Worm (Caenorhabditis elegans) whole organism, young adult: ENCODE data around the gene gldi-2.
A peak's percentile ranks its signal among the peaks of the same experiment; 100 is the strongest.

ENCODE experiments used
- B0019.2 ChIP-seq: fragments of 200-800 bp; sonication (Bioruptor generic); conservative IDR thresholded peaks from 2 replicates; pipeline ENCODE4 v1.3.6; 2022; ENCODE audit warnings: missing genetic modification reagents, missing genetic modification characterization, missing compliant biosample characterization
- B0035.1 ChIP-seq: sonication (generic microtip); optimal IDR thresholded peaks from 2 replicates; lab custom pipeline; 2016; ENCODE audit warnings: missing genetic modification characterization, mild to moderate bottlenecking, missing compliant biosample characterization, missing genotype, missing genetic modification reagents
- B0261.1 ChIP-seq: sonication (generic microtip); optimal IDR thresholded peaks from 2 replicates; lab custom pipeline; 2016; ENCODE audit warnings: mild to moderate bottlenecking, missing genetic modification characterization, moderate library complexity, missing compliant biosample characterization
- C17E4.6 ChIP-seq: fragments of 200-800 bp; sonication (Bioruptor generic); IDR thresholded peaks from 2 replicates; pipeline ENCODE4 v1.3.6; 2022; ENCODE audit warnings: missing genetic modification reagents, missing genetic modification characterization, missing compliant biosample characterization
- F10E7.11 ChIP-seq: sonication (generic microtip); optimal IDR thresholded peaks from 2 replicates; lab custom pipeline; 2017; ENCODE audit warnings: mild to moderate bottlenecking, missing genetic modification characterization, moderate library complexity, missing compliant biosample characterization
- F39B2.1 ChIP-seq: fragments of 200-800 bp; sonication (Bioruptor generic); IDR thresholded peaks from 2 replicates; pipeline ENCODE4 v1.3.6; 2022; ENCODE audit warnings: missing genetic modification reagents, missing genetic modification characterization, missing compliant biosample characterization
- F49E8.2 ChIP-seq: sonication (generic microtip); optimal IDR thresholded peaks from 3 replicates; lab custom pipeline; 2017; ENCODE audit warnings: missing genetic modification characterization, mild to moderate bottlenecking, missing compliant biosample characterization, antibody characterized with exemption, moderate library complexity; ENCODE audit not compliant: insufficient read depth
- K12H6.12 ChIP-seq: fragments of 200-800 bp; sonication (Bioruptor generic); optimal IDR thresholded peaks from 2 replicates; lab custom pipeline; 2018; ENCODE audit warnings: mild to moderate bottlenecking, missing genetic modification characterization, missing compliant biosample characterization
- T26A5.8 ChIP-seq: sonication (generic microtip); optimal IDR thresholded peaks from 2 replicates; lab custom pipeline; 2016; ENCODE audit warnings: missing genetic modification characterization, missing compliant biosample characterization
- Y56A3A.18 ChIP-seq: fragments of 200-800 bp; sonication (Bioruptor generic); IDR thresholded peaks from 2 replicates; pipeline ENCODE4 v1.3.6; 2022; ENCODE audit warnings: missing genetic modification reagents, missing genetic modification characterization, missing compliant biosample characterization
- akir-1 ChIP-seq: fragments of 200-800 bp; sonication (Bioruptor generic); optimal IDR thresholded peaks from 2 replicates; lab custom pipeline; 2018; ENCODE audit warnings: mild to moderate bottlenecking, missing genetic modification characterization, moderate library complexity, missing compliant biosample characterization
- aptf-3 ChIP-seq: fragments of 200-800 bp; sonication (Bioruptor generic); IDR thresholded peaks from 2 replicates; pipeline ENCODE4 v1.3.6; 2022; ENCODE audit warnings: missing genetic modification characterization, missing compliant biosample characterization
- atf-7 ChIP-seq: sonication (generic microtip); optimal IDR thresholded peaks from 2 replicates; lab custom pipeline; 2017; ENCODE audit warnings: mild to moderate bottlenecking, missing genetic modification characterization, missing compliant biosample characterization
- ccch-3 ChIP-seq: fragments of 200-800 bp; sonication (Bioruptor generic); optimal IDR thresholded peaks from 2 replicates; lab custom pipeline; 2018; ENCODE audit warnings: mild to moderate bottlenecking, missing genetic modification characterization, missing compliant biosample characterization
- cebp-1 ChIP-seq, 2 experiments: fragments of 200-800 bp in 1 of 2; sonication (Bioruptor generic) in 1 of 2; sonication (generic microtip) in 1 of 2; IDR thresholded peaks in 1 of 2; optimal IDR thresholded peaks in 1 of 2; 2 replicates each; pipeline versions ENCODE4 v1.3.6 to Lab custom; 2017 to 2022; ENCODE audit warnings: missing compliant biosample characterization in 2 of 2, missing genetic modification characterization in 2 of 2, mild to moderate bottlenecking in 1 of 2, missing genetic modification reagents in 1 of 2, moderate library complexity in 1 of 2
- ceh-91 ChIP-seq: fragments of 200-800 bp; sonication (Bioruptor generic); IDR thresholded peaks from 2 replicates; pipeline ENCODE4 v1.3.6; 2022; ENCODE audit warnings: missing genetic modification reagents, missing genetic modification characterization, missing compliant biosample characterization
- chd-7 ChIP-seq: sonication (generic microtip); optimal IDR thresholded peaks from 2 replicates; lab custom pipeline; 2016; ENCODE audit warnings: mild to moderate bottlenecking, missing genetic modification characterization, moderate library complexity, missing compliant biosample characterization
- dox-1 ChIP-seq: fragments of 200-800 bp; sonication (Bioruptor generic); IDR thresholded peaks from 2 replicates; pipeline ENCODE4 v1.3.6; 2022; ENCODE audit warnings: missing genetic modification reagents, missing genetic modification characterization, missing compliant biosample characterization
- egrh-3 ChIP-seq: fragments of 200-800 bp; sonication (Bioruptor generic); IDR thresholded peaks from 2 replicates; pipeline ENCODE4 v1.3.6; 2022; ENCODE audit warnings: missing genetic modification reagents, missing genetic modification characterization, missing compliant biosample characterization
- ets-4 ChIP-seq: fragments of 200-800 bp; sonication (Bioruptor generic); optimal IDR thresholded peaks from 2 replicates; lab custom pipeline; 2018; ENCODE audit warnings: mild to moderate bottlenecking, missing genetic modification characterization, missing compliant biosample characterization
- fkh-3 ChIP-seq: sonication (generic microtip); optimal IDR thresholded peaks from 2 replicates; lab custom pipeline; 2016; ENCODE audit warnings: mild to moderate bottlenecking, missing genetic modification characterization, missing compliant biosample characterization
- gei-17 ChIP-seq: fragments of 200-800 bp; sonication (Bioruptor generic); optimal IDR thresholded peaks from 2 replicates; lab custom pipeline; 2018; ENCODE audit warnings: mild to moderate bottlenecking, missing genetic modification characterization, missing compliant biosample characterization
- him-1 ChIP-seq: sonication (generic microtip); optimal IDR thresholded peaks from 2 replicates; lab custom pipeline; 2016; ENCODE audit warnings: missing genotype, missing genetic modification reagents, missing genetic modification characterization, missing compliant biosample characterization
- hmg-1.2 ChIP-seq: fragments of 200-800 bp; sonication (Bioruptor generic); IDR thresholded peaks from 2 replicates; pipeline ENCODE4 v1.3.6; 2022; ENCODE audit warnings: missing genetic modification reagents, missing genetic modification characterization, missing compliant biosample characterization
- hrde-1 ChIP-seq: sonication (generic microtip); optimal IDR thresholded peaks from 2 replicates; lab custom pipeline; 2016; ENCODE audit warnings: missing genetic modification characterization, mild to moderate bottlenecking, missing compliant biosample characterization, moderate library complexity, missing genotype, missing genetic modification reagents, borderline replicate concordance
- lag-1 ChIP-seq: fragments of 200-800 bp; sonication (Bioruptor generic); IDR thresholded peaks from 2 replicates; pipeline ENCODE4 v1.3.6; 2022; ENCODE audit warnings: missing genetic modification reagents, missing genetic modification characterization, missing compliant biosample characterization
- lsy-27 ChIP-seq: sonication (generic microtip); optimal IDR thresholded peaks from 2 replicates; lab custom pipeline; 2017; ENCODE audit warnings: missing genetic modification characterization, mild to moderate bottlenecking, missing compliant biosample characterization, antibody characterized with exemption, missing genotype, borderline replicate concordance; ENCODE audit not compliant: insufficient read depth
- madf-3 ChIP-seq: fragments of 200-800 bp; sonication (Bioruptor generic); IDR thresholded peaks from 2 replicates; pipeline ENCODE4 v1.3.6; 2022; ENCODE audit warnings: missing genetic modification reagents, missing genetic modification characterization, missing compliant biosample characterization
- madf-8 ChIP-seq: fragments of 200-800 bp; sonication (Bioruptor generic); conservative IDR thresholded peaks from 2 replicates; pipeline ENCODE4 v1.3.6; 2022; ENCODE audit warnings: missing genetic modification reagents, missing genetic modification characterization, missing compliant biosample characterization
- pha-4 ChIP-seq: fragments of 150-350 bp; sonication (generic microtip); optimal IDR thresholded peaks from 2 replicates; lab custom pipeline; 2014; ENCODE audit warnings: missing biosample characterization, missing genetic modification reagents, missing genetic modification characterization
- rec-8 ChIP-seq, 2 experiments: sonication (generic microtip); optimal IDR thresholded peaks; 2 replicates each; lab custom pipeline; 2016; ENCODE audit warnings: mild to moderate bottlenecking in 2 of 2, missing genetic modification characterization in 2 of 2, missing genetic modification reagents in 2 of 2, missing genotype in 2 of 2, missing biosample characterization in 1 of 2, missing compliant biosample characterization in 1 of 2, moderate library complexity in 1 of 2
- rpc-1 ChIP-seq, 2 experiments: fragments of 150-350 bp in 1 of 2; sonication (generic microtip) in 1 of 2; optimal IDR thresholded peaks; 2 replicates each; lab custom pipeline; 2014 to 2018; ENCODE audit warnings: missing biosample characterization in 1 of 2, missing genetic modification characterization in 1 of 2, missing genetic modification reagents in 1 of 2, missing genotype in 1 of 2
- sdz-38 ChIP-seq: sonication (generic microtip); optimal IDR thresholded peaks from 2 replicates; lab custom pipeline; 2016; ENCODE audit warnings: missing genotype, missing genetic modification characterization, missing compliant biosample characterization
- snpc-1.1 ChIP-seq: sonication (generic microtip); optimal IDR thresholded peaks from 2 replicates; lab custom pipeline; 2017; ENCODE audit warnings: missing genetic modification characterization, mild to moderate bottlenecking, missing compliant biosample characterization, antibody characterized with exemption, moderate library complexity, missing genotype, missing genetic modification reagents; ENCODE audit not compliant: insufficient read depth
- snpc-3.4 ChIP-seq: sonication (generic microtip); optimal IDR thresholded peaks from 2 replicates; lab custom pipeline; 2017; ENCODE audit warnings: missing genetic modification characterization, mild to moderate bottlenecking, missing compliant biosample characterization, antibody characterized with exemption, moderate library complexity, missing genotype, missing genetic modification reagents
- snpc-4 ChIP-seq, 5 experiments: fragments of 150-350 bp in 1 of 5; sonication (generic microtip) in 4 of 5; optimal IDR thresholded peaks; 2 replicates each; lab custom pipeline; 2014 to 2018; ENCODE audit warnings: missing genetic modification characterization in 5 of 5, missing biosample characterization in 3 of 5, antibody characterized with exemption in 2 of 5, mild to moderate bottlenecking in 2 of 5, missing compliant biosample characterization in 2 of 5, missing genotype in 2 of 5, moderate library complexity in 2 of 5, missing genetic modification reagents in 1 of 5
- tbx-9 ChIP-seq: sonication (generic microtip); optimal IDR thresholded peaks from 2 replicates; lab custom pipeline; 2016; ENCODE audit warnings: borderline replicate concordance, missing genetic modification characterization, inconsistent platforms, missing compliant biosample characterization
- tlf-1 ChIP-seq: fragments of 200-800 bp; sonication (Bioruptor generic); optimal IDR thresholded peaks from 2 replicates; lab custom pipeline; 2018; ENCODE audit warnings: mild to moderate bottlenecking, missing genetic modification characterization, missing compliant biosample characterization
- xnd-1 ChIP-seq: sonication (generic microtip); optimal IDR thresholded peaks from 2 replicates; lab custom pipeline; 2016; ENCODE audit warnings: missing genotype, missing genetic modification reagents, missing genetic modification characterization, missing compliant biosample characterization
- zfh-2 ChIP-seq: fragments of 200-800 bp; sonication (Bioruptor generic); conservative IDR thresholded peaks from 2 replicates; pipeline ENCODE4 v1.3.6; 2022; ENCODE audit warnings: missing genetic modification reagents, missing genetic modification characterization, missing compliant biosample characterization
- zim-3 ChIP-seq: sonication (generic microtip); optimal IDR thresholded peaks from 2 replicates; lab custom pipeline; 2017; ENCODE audit warnings: mild to moderate bottlenecking, missing genetic modification characterization, moderate library complexity, missing compliant biosample characterization
- ztf-18 ChIP-seq: sonication (generic microtip); optimal IDR thresholded peaks from 2 replicates; lab custom pipeline; 2016; ENCODE audit warnings: missing genotype, mild to moderate bottlenecking, missing genetic modification characterization, missing compliant biosample characterization
- ztf-26 ChIP-seq: sonication (generic microtip); optimal IDR thresholded peaks from 2 replicates; lab custom pipeline; 2017; ENCODE audit warnings: missing genetic modification characterization, missing compliant biosample characterization
- ztf-28 ChIP-seq: fragments of 200-800 bp; sonication (Bioruptor generic); IDR thresholded peaks from 2 replicates; pipeline ENCODE4 v1.3.6; 2022; ENCODE audit warnings: missing genetic modification reagents, missing genetic modification characterization, missing compliant biosample characterization

gldi-2 gene

DNA sequence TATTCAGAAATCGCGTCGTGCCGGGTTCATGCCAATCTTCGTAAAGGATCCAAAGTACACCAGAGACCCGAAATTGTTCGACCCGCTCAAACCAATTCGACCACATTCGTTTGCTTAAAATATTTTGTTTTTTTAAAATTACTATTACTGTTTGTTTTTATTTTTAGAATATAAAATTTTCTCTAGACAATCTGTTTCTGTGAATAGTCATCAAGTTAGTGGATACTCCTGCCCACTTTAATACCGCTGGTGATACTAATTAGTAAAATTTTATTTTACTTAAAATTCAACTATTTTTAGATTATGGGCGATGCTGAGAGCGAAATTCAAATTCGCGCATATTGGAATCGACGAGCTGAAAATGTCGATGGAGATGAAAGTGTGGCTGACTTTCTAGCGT lies 46.6 kb upstream of the gldi-2 start, which contains the start of gene T14B4.1:
Gene T14B4.1, plus strand, starts transcription at position 301 of the 400 bp plus-strand sequence.
- no peak for TF ChIP-seq snpc-3.4 (tag; lab: Kevin White, UChicago)

DNA sequence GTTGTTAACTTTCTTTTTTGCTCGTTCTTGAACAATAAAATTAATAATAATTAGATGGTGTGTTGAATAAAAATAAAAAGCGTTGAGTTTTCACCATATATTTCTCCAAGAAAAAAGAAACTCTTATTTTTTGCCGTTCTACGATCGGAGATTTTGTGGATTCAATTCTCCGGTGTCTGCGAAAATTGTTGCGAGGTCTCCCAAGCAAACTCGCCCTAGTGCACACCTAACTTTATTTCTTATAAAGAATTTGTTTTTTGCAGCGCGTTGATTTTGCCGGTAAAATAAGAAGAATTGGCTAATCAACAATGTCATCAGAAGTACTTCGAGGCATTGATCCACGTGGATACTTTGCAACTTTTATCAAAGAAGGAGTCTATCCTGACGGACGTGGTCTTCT lies 41.8 kb upstream of the gldi-2 start, which contains the start of gene exos-8:
Gene exos-8, plus strand, starts transcription at position 264 of the 400 bp plus-strand sequence.
- TF ChIP-seq dox-1: peak; percentile 57
- TF ChIP-seq hrde-1 (tag; lab: Kevin White, UChicago): no peak
- peak; percentile 36; the same call in 1 of the 2 replicates for TF ChIP-seq madf-8 (GFP tag; lab: Robert Waterston, UW)
- no peak for TF ChIP-seq lsy-27
- TF ChIP-seq C17E4.6 (GFP tag; lab: Robert Waterston, UW): no peak
- TF ChIP-seq cebp-1 (GFP tag; IDR thresholded peaks at IDR 0.05; lab: Robert Waterston, UW): 0 out of 2 replicates have a peak, but pooled peaks have one; percentile 14
- no peak for TF ChIP-seq cebp-1 (tag; optimal IDR thresholded peaks at IDR 0.05; lab: Kevin White, UChicago)
- no peak for TF ChIP-seq B0019.2 (GFP tag; lab: Robert Waterston, UW)
- TF ChIP-seq Y56A3A.18: no peak
- no peak for TF ChIP-seq ets-4 (GFP tag; lab: Kevin White, UChicago)
- TF ChIP-seq chd-7 (tag; lab: Kevin White, UChicago): no peak
- no peak for TF ChIP-seq F10E7.11 (tag; lab: Kevin White, UChicago)
- 0 out of 2 replicates have a peak, but pooled peaks have one; percentile 15 for TF ChIP-seq madf-3 (GFP tag; lab: Robert Waterston, UW)
- TF ChIP-seq tlf-1: no peak
- TF ChIP-seq xnd-1: no peak
- TF ChIP-seq sdz-38 (tag; lab: Kevin White, UChicago): no peak
- TF ChIP-seq B0261.1 (tag; lab: Kevin White, UChicago): no peak
- TF ChIP-seq egrh-3 (GFP tag; lab: Robert Waterston, UW): no peak
- TF ChIP-seq him-1 (tag; lab: Kevin White, UChicago): peak; percentile 12
- no peak for TF ChIP-seq ccch-3 (GFP tag; lab: Kevin White, UChicago)
- TF ChIP-seq K12H6.12 (tag; lab: Kevin White, UChicago): peak; percentile 32
- no peak for TF ChIP-seq F39B2.1 (GFP tag; lab: Robert Waterston, UW)
- TF ChIP-seq F49E8.2: no peak
- TF ChIP-seq zim-3 (tag; lab: Kevin White, UChicago): no peak
- no peak for TF ChIP-seq ztf-26
- TF ChIP-seq rpc-1 (optimal IDR thresholded peaks at IDR 0.05; lab: Kevin White, UChicago): no peak
- no peak for TF ChIP-seq rpc-1 (tag; optimal IDR thresholded peaks at IDR 0.05; lab: Kevin White, UChicago)
- TF ChIP-seq lag-1 (GFP tag; lab: Robert Waterston, UW): no peak
- TF ChIP-seq snpc-4 (GFP tag; optimal IDR thresholded peaks at IDR 0.05; lab: Kevin White, UChicago): no peak
- TF ChIP-seq snpc-4 (tag; optimal IDR thresholded peaks at IDR 0.05; lab: Kevin White, UChicago): no peak
- TF ChIP-seq B0035.1 (tag; lab: Kevin White, UChicago): no peak
- TF ChIP-seq T26A5.8 (tag; lab: Kevin White, UChicago): no peak
- TF ChIP-seq ceh-91 (GFP tag; lab: Robert Waterston, UW): no peak
- no peak for TF ChIP-seq zfh-2
- no peak for TF ChIP-seq fkh-3 (tag; lab: Kevin White, UChicago)
- TF ChIP-seq rec-8 (tag; optimal IDR thresholded peaks at IDR 0.05; lab: Kevin White, UChicago): peak in 1 of 2 experiments; percentile 39
- no peak for TF ChIP-seq atf-7
- TF ChIP-seq aptf-3 (GFP tag; lab: Robert Waterston, UW): no peak
- TF ChIP-seq akir-1: peak; percentile 44
- TF ChIP-seq ztf-28 (GFP tag; lab: Robert Waterston, UW): no peak
- TF ChIP-seq gei-17 (GFP tag; lab: Kevin White, UChicago): no peak
- TF ChIP-seq tbx-9 (tag; lab: Kevin White, UChicago): no peak
- TF ChIP-seq hmg-1.2 (GFP tag; lab: Robert Waterston, UW): peak; percentile 41; the same call in 1 of the 2 replicates
- TF ChIP-seq pha-4 (tag; lab: Kevin White, UChicago): no peak
- TF ChIP-seq snpc-1.1 (tag; lab: Kevin White, UChicago): no peak
- TF ChIP-seq ztf-18 (tag; lab: Kevin White, UChicago): peak; percentile 33
